Worm (Caenorhabditis elegans): ENCODE data around the gene zmp-6.
A peak's percentile ranks its signal among the peaks of the same experiment; 100 is the strongest.

zmp-6 gene

ce11 chrIII:7262592-7262991 lies 15.0 kb upstream of the zmp-6 start:
- TF ChIP-seq nhr-76 (tag; optimal IDR thresholded peaks at IDR 0.05) (no peak), ces-1 (GFP tag; optimal IDR thresholded peaks at IDR 0.05) (peak; percentile 34)

- no peak for TF ChIP-seq ces-1 (GFP tag; optimal IDR thresholded peaks at IDR 0.05)
- no peak for TF ChIP-seq elt-1 (tag; optimal IDR thresholded peaks at IDR 0.05; ENCODE audit: borderline replicate concordance, insufficient read depth)
- TF ChIP-seq M03D4.4 (tag; optimal IDR thresholded peaks at IDR 0.05): no peak
Measured at ce11 chrIII:7258931-7259330, 11.3 kb upstream of the zmp-6 start, which contains the start of gene B0361.4. Gene B0361.4 (plus strand): TSS chrIII:7258991.

- TF ChIP-seq ces-1 (GFP tag; optimal IDR thresholded peaks at IDR 0.05) (peak; percentile 81), M03D4.4 (tag; optimal IDR thresholded peaks at IDR 0.05) (no peak)
Measured at ce11 chrIII:7253669-7254068, 6.0 kb upstream of the zmp-6 start.

- TF ChIP-seq ztf-11 (tag; optimal IDR thresholded peaks at IDR 0.05): no peak
Measured at ce11 chrIII:7246389-7246788, 1.3 kb downstream of the zmp-6 start.

- TF ChIP-seq sem-2 (GFP tag; optimal IDR thresholded peaks at IDR 0.05) (no peak), lsy-2 (tag; optimal IDR thresholded peaks at IDR 0.05) (no peak)
Measured at ce11 chrIII:7242988-7243387, 4.7 kb downstream of the zmp-6 start, which contains the start of gene osm-10. Gene osm-10 (plus strand): TSS chrIII:7243280.

ce11 chrIII:7241065-7241464 lies 6.6 kb downstream of the zmp-6 start, which contains the start of gene ztf-31:
Gene ztf-31 (plus strand): TSS chrIII:7241365.
- TF ChIP-seq nhr-28 (tag; optimal IDR thresholded peaks at IDR 0.05) (no peak), zip-8 (tag; optimal IDR thresholded peaks at IDR 0.05) (no peak), sem-2 (GFP tag; optimal IDR thresholded peaks at IDR 0.05) (no peak), nhr-237 (tag; optimal IDR thresholded peaks at IDR 0.05) (no peak)

ce11 chrIII:7239416-7239815 lies 8.2 kb downstream of the zmp-6 start:
- TF ChIP-seq nhr-237 (tag; optimal IDR thresholded peaks at IDR 0.05) (no peak), elt-3 (tag; optimal IDR thresholded peaks at IDR 0.05) (no peak), lin-32 (GFP tag; optimal IDR thresholded peaks at IDR 0.05) (no peak), blmp-1 (tag; optimal IDR thresholded peaks at IDR 0.05) (no peak), ceh-39 (tag; optimal IDR thresholded peaks at IDR 0.05) (no peak), cnd-1 (tag; optimal IDR thresholded peaks at IDR 0.05) (no peak), bed-3 (GFP tag; optimal IDR thresholded peaks at IDR 0.05) (no peak), nhr-76 (tag; optimal IDR thresholded peaks at IDR 0.05) (no peak)

- no peak for TF ChIP-seq sptf-1 (tag; optimal IDR thresholded peaks at IDR 0.05)
- TF ChIP-seq nhr-237 (tag; optimal IDR thresholded peaks at IDR 0.05): no peak
Measured at ce11 chrIII:7238727-7239126, 8.9 kb downstream of the zmp-6 start, which contains the start of gene pars-1. Gene pars-1 (plus strand): TSS chrIII:7239027.

- no peak for TF ChIP-seq pha-4 (tag; optimal IDR thresholded peaks at IDR 0.05)
- peak; percentile 56 for TF ChIP-seq lin-13 (tag; optimal IDR thresholded peaks at IDR 0.05)
- no peak for TF ChIP-seq cnd-1 (tag; optimal IDR thresholded peaks at IDR 0.05)
- no peak for TF ChIP-seq unc-39 (tag; optimal IDR thresholded peaks at IDR 0.05)
- no peak for TF ChIP-seq nhr-12 (tag; optimal IDR thresholded peaks at IDR 0.05)
- TF ChIP-seq mab-5 (tag; optimal IDR thresholded peaks at IDR 0.05): no peak
- no peak for TF ChIP-seq M03D4.4 (tag; optimal IDR thresholded peaks at IDR 0.05)
- TF ChIP-seq lsy-2 (tag; optimal IDR thresholded peaks at IDR 0.05): peak; percentile 64
- peak; percentile 48 for TF ChIP-seq mep-1 (tag; optimal IDR thresholded peaks at IDR 0.05)
- TF ChIP-seq unc-120 (tag; optimal IDR thresholded peaks at IDR 0.05; ENCODE audit: poor library complexity, severe bottlenecking): no peak
- TF ChIP-seq elt-3 (tag; optimal IDR thresholded peaks at IDR 0.05): no peak
- TF ChIP-seq snpc-4 (tag; optimal IDR thresholded peaks at IDR 0.05): no peak
- TF ChIP-seq nhr-237 (tag; optimal IDR thresholded peaks at IDR 0.05): no peak
- no peak for TF ChIP-seq ceh-43 (GFP tag; optimal IDR thresholded peaks at IDR 0.05)
- no peak for TF ChIP-seq lin-32 (GFP tag; optimal IDR thresholded peaks at IDR 0.05)
- no peak for TF ChIP-seq nhr-76 (tag; optimal IDR thresholded peaks at IDR 0.05)
- TF ChIP-seq ceh-83 (GFP tag; optimal IDR thresholded peaks at IDR 0.05): no peak
- TF ChIP-seq ceh-39 (tag; optimal IDR thresholded peaks at IDR 0.05): no peak
Measured at ce11 chrIII:7234148-7234547, 13.5 kb downstream of the zmp-6 start, which contains the start of gene ndus-8. Gene ndus-8 (minus strand): TSS chrIII:7234202.
